Worm (Caenorhabditis elegans) whole organism, young adult: ENCODE results near the gene ric-3.

Experiments used
- B0035.1 ChIP-seq: sonication (generic microtip); optimal IDR thresholded peaks from 2 replicates; lab custom pipeline; 2016; ENCODE audit warnings: missing genetic modification characterization, mild to moderate bottlenecking, missing compliant biosample characterization, missing genotype, missing genetic modification reagents
- D2030.7 ChIP-seq: fragments of 200-800 bp; sonication (Bioruptor generic); IDR thresholded peaks from 2 replicates; pipeline ENCODE4 v1.3.6; 2022; ENCODE audit warnings: missing genetic modification reagents, missing genetic modification characterization, missing compliant biosample characterization
- F23B12.7 ChIP-seq: sonication (generic microtip); optimal IDR thresholded peaks from 2 replicates; lab custom pipeline; 2017; ENCODE audit warnings: missing genetic modification characterization, mild to moderate bottlenecking, missing compliant biosample characterization, antibody characterized with exemption, moderate library complexity; ENCODE audit not compliant: insufficient read depth
- K12H6.12 ChIP-seq: fragments of 200-800 bp; sonication (Bioruptor generic); optimal IDR thresholded peaks from 2 replicates; lab custom pipeline; 2018; ENCODE audit warnings: mild to moderate bottlenecking, missing genetic modification characterization, missing compliant biosample characterization
- Y53G8AR.9 ChIP-seq: fragments of 200-800 bp; sonication (Bioruptor generic); conservative IDR thresholded peaks from 2 replicates; pipeline ENCODE4 v1.3.6; 2022; ENCODE audit warnings: missing genetic modification reagents, missing genetic modification characterization, missing compliant biosample characterization
- Y95B8A.8 ChIP-seq: fragments of 200-800 bp; sonication (Bioruptor generic); IDR thresholded peaks from 2 replicates; pipeline ENCODE4 v1.3.6; 2022; ENCODE audit warnings: missing genetic modification reagents, missing genetic modification characterization, missing compliant biosample characterization
- aptf-2 ChIP-seq: fragments of 200-800 bp; sonication (Bioruptor generic); conservative IDR thresholded peaks from 2 replicates; pipeline ENCODE4 v1.3.6; 2022; ENCODE audit warnings: missing genetic modification reagents, missing genetic modification characterization, missing compliant biosample characterization
- attf-3 ChIP-seq: fragments of 200-800 bp; sonication (Bioruptor generic); conservative IDR thresholded peaks from 2 replicates; pipeline ENCODE4 v1.3.6; 2022; ENCODE audit warnings: missing genetic modification reagents, missing genetic modification characterization, missing compliant biosample characterization
- bed-1 ChIP-seq: fragments of 200-800 bp; sonication (Bioruptor generic); IDR thresholded peaks from 2 replicates; pipeline ENCODE4 v1.3.6; 2022; ENCODE audit warnings: missing genetic modification reagents, missing genetic modification characterization, missing compliant biosample characterization
- bed-2 ChIP-seq: fragments of 200-800 bp; sonication (Bioruptor generic); IDR thresholded peaks from 2 replicates; pipeline ENCODE4 v1.3.6; 2022; ENCODE audit warnings: missing genetic modification reagents, missing genetic modification characterization, missing compliant biosample characterization
- cebp-2 ChIP-seq: fragments of 200-800 bp; sonication (Bioruptor generic); IDR thresholded peaks from 2 replicates; pipeline ENCODE4 v1.3.6; 2022; ENCODE audit warnings: missing genetic modification characterization, missing compliant biosample characterization
- ceh-100 ChIP-seq: fragments of 200-800 bp; sonication (Bioruptor generic); IDR thresholded peaks from 2 replicates; pipeline ENCODE4 v1.3.6; 2022; ENCODE audit warnings: missing genetic modification reagents, missing genetic modification characterization, missing compliant biosample characterization
- ceh-40 ChIP-seq: fragments of 200-800 bp; sonication (Bioruptor generic); IDR thresholded peaks from 2 replicates; pipeline ENCODE4 v1.3.6; 2022; ENCODE audit warnings: missing genetic modification characterization, missing compliant biosample characterization
- dpff-1 ChIP-seq: sonication (generic microtip); optimal IDR thresholded peaks from 2 replicates; lab custom pipeline; 2017; ENCODE audit warnings: mild to moderate bottlenecking, missing genetic modification characterization, missing compliant biosample characterization
- efl-1 ChIP-seq: fragments of 150-350 bp; optimal IDR thresholded peaks from 2 replicates; lab custom pipeline; 2014; ENCODE audit warnings: missing biosample characterization, missing genetic modification reagents, missing genetic modification characterization
- egl-44 ChIP-seq: fragments of 200-800 bp; sonication (Bioruptor generic); IDR thresholded peaks from 2 replicates; pipeline ENCODE4 v1.3.6; 2022; ENCODE audit warnings: missing genetic modification reagents, missing genetic modification characterization, missing compliant biosample characterization
- egrh-3 ChIP-seq: fragments of 200-800 bp; sonication (Bioruptor generic); IDR thresholded peaks from 2 replicates; pipeline ENCODE4 v1.3.6; 2022; ENCODE audit warnings: missing genetic modification reagents, missing genetic modification characterization, missing compliant biosample characterization
- ekl-4 ChIP-seq: fragments of 200-800 bp; sonication (Bioruptor generic); IDR thresholded peaks from 2 replicates; pipeline ENCODE4 v1.3.6; 2022; ENCODE audit warnings: missing genetic modification reagents, missing genetic modification characterization, missing compliant biosample characterization
- ets-4 ChIP-seq: fragments of 200-800 bp; sonication (Bioruptor generic); optimal IDR thresholded peaks from 2 replicates; lab custom pipeline; 2018; ENCODE audit warnings: mild to moderate bottlenecking, missing genetic modification characterization, missing compliant biosample characterization
- gei-17 ChIP-seq: fragments of 200-800 bp; sonication (Bioruptor generic); optimal IDR thresholded peaks from 2 replicates; lab custom pipeline; 2018; ENCODE audit warnings: mild to moderate bottlenecking, missing genetic modification characterization, missing compliant biosample characterization
- hlh-26 ChIP-seq: fragments of 200-800 bp; sonication (Bioruptor generic); conservative IDR thresholded peaks from 2 replicates; pipeline ENCODE4 v1.3.6; 2022; ENCODE audit warnings: missing genetic modification reagents, missing genetic modification characterization, missing compliant biosample characterization
- hmg-1.2 ChIP-seq: fragments of 200-800 bp; sonication (Bioruptor generic); IDR thresholded peaks from 2 replicates; pipeline ENCODE4 v1.3.6; 2022; ENCODE audit warnings: missing genetic modification reagents, missing genetic modification characterization, missing compliant biosample characterization
- hmg-20 ChIP-seq: fragments of 200-800 bp; sonication (Bioruptor generic); IDR thresholded peaks from 2 replicates; pipeline ENCODE4 v1.3.6; 2022; ENCODE audit warnings: missing genetic modification reagents, missing genetic modification characterization, missing compliant biosample characterization
- lag-1 ChIP-seq: fragments of 200-800 bp; sonication (Bioruptor generic); IDR thresholded peaks from 2 replicates; pipeline ENCODE4 v1.3.6; 2022; ENCODE audit warnings: missing genetic modification reagents, missing genetic modification characterization, missing compliant biosample characterization
- let-526 ChIP-seq: fragments of 200-800 bp; sonication (Bioruptor generic); IDR thresholded peaks from 2 replicates; pipeline ENCODE4 v1.3.6; 2022; ENCODE audit warnings: missing genetic modification reagents, missing genetic modification characterization, missing compliant biosample characterization
- lin-40 ChIP-seq: sonication (generic microtip); optimal IDR thresholded peaks from 2 replicates; lab custom pipeline; 2016; ENCODE audit warnings: missing genetic modification characterization, mild to moderate bottlenecking, missing compliant biosample characterization, missing genotype, missing genetic modification reagents
- lir-1 ChIP-seq: fragments of 200-800 bp; sonication (Bioruptor generic); conservative IDR thresholded peaks from 2 replicates; pipeline ENCODE4 v1.3.6; 2022; ENCODE audit warnings: missing genetic modification reagents, missing genetic modification characterization, missing compliant biosample characterization
- madf-6 ChIP-seq: fragments of 200-800 bp; sonication (Bioruptor generic); IDR thresholded peaks from 2 replicates; pipeline ENCODE4 v1.3.6; 2022; ENCODE audit warnings: missing genetic modification reagents, missing genetic modification characterization, missing compliant biosample characterization
- mcd-1 ChIP-seq: fragments of 200-800 bp; sonication (Bioruptor generic); IDR thresholded peaks from 2 replicates; pipeline ENCODE4 v1.3.6; 2022; ENCODE audit warnings: missing genetic modification reagents, missing genetic modification characterization, missing compliant biosample characterization
- nfya-2 ChIP-seq: fragments of 200-800 bp; sonication (Bioruptor generic); IDR thresholded peaks from 2 replicates; pipeline ENCODE4 v1.3.6; 2022; ENCODE audit warnings: missing genetic modification reagents, missing genetic modification characterization, missing compliant biosample characterization
- nfyb-1 ChIP-seq: fragments of 200-800 bp; sonication (Bioruptor generic); IDR thresholded peaks from 2 replicates; pipeline ENCODE4 v1.3.6; 2022; ENCODE audit warnings: missing genetic modification reagents, missing genetic modification characterization, missing compliant biosample characterization
- nhr-120 ChIP-seq: fragments of 200-800 bp; sonication (Bioruptor generic); IDR thresholded peaks from 2 replicates; pipeline ENCODE4 v1.3.6; 2022; ENCODE audit warnings: missing genetic modification characterization, missing compliant biosample characterization
- nhr-179 ChIP-seq: sonication (generic microtip); optimal IDR thresholded peaks from 2 replicates; lab custom pipeline; 2016; ENCODE audit warnings: mild to moderate bottlenecking, missing genetic modification characterization, missing compliant biosample characterization
- nhr-90 ChIP-seq: sonication (generic microtip); optimal IDR thresholded peaks from 2 replicates; lab custom pipeline; 2016; ENCODE audit warnings: missing genotype, mild to moderate bottlenecking, missing genetic modification characterization, missing compliant biosample characterization
- pha-4 ChIP-seq: fragments of 150-350 bp; sonication (generic microtip); optimal IDR thresholded peaks from 2 replicates; lab custom pipeline; 2014; ENCODE audit warnings: missing biosample characterization, missing genetic modification reagents, missing genetic modification characterization
- rec-8 ChIP-seq, 2 experiments: sonication (generic microtip); optimal IDR thresholded peaks; 2 replicates each; lab custom pipeline; 2016; ENCODE audit warnings: mild to moderate bottlenecking in 2 of 2, missing genetic modification characterization in 2 of 2, missing genetic modification reagents in 2 of 2, missing genotype in 2 of 2, missing biosample characterization in 1 of 2, missing compliant biosample characterization in 1 of 2, moderate library complexity in 1 of 2
- snpc-4 ChIP-seq, 5 experiments: fragments of 150-350 bp in 1 of 5; sonication (generic microtip) in 4 of 5; optimal IDR thresholded peaks; 2 replicates each; lab custom pipeline; 2014 to 2018; ENCODE audit warnings: missing genetic modification characterization in 5 of 5, missing biosample characterization in 3 of 5, antibody characterized with exemption in 2 of 5, mild to moderate bottlenecking in 2 of 5, missing compliant biosample characterization in 2 of 5, missing genotype in 2 of 5, moderate library complexity in 2 of 5, missing genetic modification reagents in 1 of 5
- tbx-9 ChIP-seq: sonication (generic microtip); optimal IDR thresholded peaks from 2 replicates; lab custom pipeline; 2016; ENCODE audit warnings: borderline replicate concordance, missing genetic modification characterization, inconsistent platforms, missing compliant biosample characterization
- unc-130 ChIP-seq: sonication (generic microtip); optimal IDR thresholded peaks from 2 replicates; lab custom pipeline; 2016; ENCODE audit warnings: missing genetic modification reagents, missing genetic modification characterization, missing compliant biosample characterization
- ztf-18 ChIP-seq: sonication (generic microtip); optimal IDR thresholded peaks from 2 replicates; lab custom pipeline; 2016; ENCODE audit warnings: missing genotype, mild to moderate bottlenecking, missing genetic modification characterization, missing compliant biosample characterization
- ztf-22 ChIP-seq: fragments of 200-800 bp; sonication (Bioruptor generic); optimal IDR thresholded peaks from 2 replicates; lab custom pipeline; 2018; ENCODE audit warnings: mild to moderate bottlenecking, missing genetic modification characterization, moderate library complexity, missing compliant biosample characterization

Gene ric-3

DNA sequence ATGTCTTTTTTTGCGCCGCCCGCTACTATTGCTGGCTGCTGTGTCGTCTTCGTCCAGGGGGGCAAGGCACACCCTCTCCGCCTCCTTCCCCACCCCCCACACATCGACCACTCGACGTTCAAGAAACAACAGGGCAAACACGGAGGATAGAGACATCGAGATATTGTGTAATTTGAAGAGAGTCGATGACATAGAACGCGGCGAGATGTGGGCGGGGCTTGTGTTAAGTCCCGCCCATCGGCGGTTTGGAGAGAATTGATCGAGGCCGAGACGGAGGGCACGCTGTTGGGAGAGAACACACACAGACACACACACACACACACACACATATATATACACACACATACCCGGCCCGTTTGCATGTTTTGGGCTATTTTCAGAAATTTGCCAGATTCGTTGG lies 27.5 kb downstream of the ric-3 start (continued):
- TF ChIP-seq madf-6 (no peak), B0035.1 (no peak), ceh-40 (GFP tag; lab: Robert Waterston, UW) (no peak), nfya-2 (GFP tag; lab: Robert Waterston, UW) (no peak), F23B12.7 (tag; lab: Kevin White, UChicago) (no peak), hlh-26 (GFP tag; lab: Robert Waterston, UW) (no peak), dpff-1 (tag; lab: Kevin White, UChicago) (no peak), ets-4 (GFP tag; lab: Kevin White, UChicago) (no peak), gei-17 (GFP tag; lab: Kevin White, UChicago) (peak; percentile 46), ceh-100 (GFP tag; lab: Robert Waterston, UW) (peak; percentile 57), lag-1 (GFP tag; lab: Robert Waterston, UW) (no peak), snpc-4 (GFP tag; optimal IDR thresholded peaks at IDR 0.05; lab: Kevin White, UChicago) (no peak), snpc-4 (tag; optimal IDR thresholded peaks at IDR 0.05; lab: Kevin White, UChicago) (peak in 3 of 4 experiments; percentile 15 to 63 (median 54)), unc-130 (no peak), rec-8 (tag; optimal IDR thresholded peaks at IDR 0.05; lab: Kevin White, UChicago) (no peak), aptf-2 (GFP tag; lab: Robert Waterston, UW) (no peak), nhr-179 (tag; lab: Kevin White, UChicago) (no peak), efl-1 (GFP tag; lab: Kevin White, UChicago) (no peak), nhr-120 (no peak), ekl-4 (0 out of 2 replicates have a peak, but pooled peaks have one; percentile 53), Y95B8A.8 (GFP tag; lab: Robert Waterston, UW) (no peak), D2030.7 (GFP tag; lab: Robert Waterston, UW) (no peak), attf-3 (no peak), hmg-20 (GFP tag; lab: Robert Waterston, UW) (no peak), tbx-9 (tag; lab: Kevin White, UChicago) (no peak), nhr-90 (peak; percentile 66), egl-44 (GFP tag; lab: Robert Waterston, UW) (0 out of 2 replicates have a peak, but pooled peaks have one; percentile 21), egrh-3 (GFP tag; lab: Robert Waterston, UW) (peak; percentile 75), hmg-1.2 (GFP tag; lab: Robert Waterston, UW) (peak; percentile 80), mcd-1 (GFP tag; lab: Robert Waterston, UW) (peak; percentile 67), nfyb-1 (GFP tag; lab: Robert Waterston, UW) (0 out of 2 replicates have a peak, but pooled peaks have one; percentile 56), let-526 (GFP tag; lab: Robert Waterston, UW) (no peak), pha-4 (tag; lab: Kevin White, UChicago) (no peak)
- TF ChIP-seq, all 124 proteins: peak for 40

- TF ChIP-seq Y53G8AR.9 (GFP tag; lab: Robert Waterston, UW) (no peak), dpff-1 (tag; lab: Kevin White, UChicago) (no peak), ztf-22 (GFP tag; lab: Kevin White, UChicago) (no peak), bed-2 (GFP tag; lab: Robert Waterston, UW) (no peak), hmg-1.2 (GFP tag; lab: Robert Waterston, UW) (no peak; the same call in 1 of the 2 replicates), bed-1 (GFP tag; lab: Robert Waterston, UW) (no peak), K12H6.12 (no peak), lin-40 (tag; lab: Kevin White, UChicago) (no peak), cebp-2 (GFP tag; lab: Robert Waterston, UW) (no peak), ceh-40 (GFP tag; lab: Robert Waterston, UW) (no peak), lir-1 (GFP tag; lab: Robert Waterston, UW) (no peak), lag-1 (GFP tag; lab: Robert Waterston, UW) (no peak), ztf-18 (no peak)
These were observed 28.3 kb downstream of the ric-3 start, which contains the start of gene C06A6.2 for ce11 chrIV:7846386-7846785. Gene C06A6.2, plus strand, starts transcription at chrIV:7846622.
